Fruit fly (Drosophila melanogaster) whole organism, embryonic: ENCODE data around the gene CG15922.

Source experiments
- B-H1 ChIP-seq: fragments of 200-800 bp; sonication (Bioruptor generic); IDR thresholded peaks from 3 replicates; pipeline ENCODE4 v1.3.6; 2022; ENCODE audit warnings: missing biosample characterization, missing genetic modification characterization
- Bdp1 ChIP-seq: fragments of 200-800 bp; sonication (Bioruptor generic); optimal IDR thresholded peaks from 3 replicates; lab custom pipeline; 2016; ENCODE audit warnings: missing biosample characterization, missing genetic modification characterization
- CG1024 ChIP-seq: fragments of 200-800 bp; sonication (Bioruptor generic); IDR thresholded peaks from 2 replicates; pipeline ENCODE4 v1.3.6; 2022; ENCODE audit warnings: missing biosample characterization, missing genetic modification characterization
- CG11560 ChIP-seq: fragments of 200-800 bp; sonication (Bioruptor generic); IDR thresholded peaks from 3 replicates; pipeline ENCODE4 v1.3.6; 2022; ENCODE audit warnings: missing biosample characterization, missing genetic modification characterization
- CG12155 ChIP-seq: fragments of 200-800 bp; sonication (Bioruptor generic); optimal IDR thresholded peaks from 3 replicates; lab custom pipeline; 2016; ENCODE audit warnings: missing biosample characterization, missing genetic modification characterization
- CG12391 ChIP-seq: fragments of 200-800 bp; sonication (Bioruptor generic); optimal IDR thresholded peaks from 3 replicates; lab custom pipeline; 2018; ENCODE audit warnings: missing biosample characterization, mild to moderate bottlenecking, missing genetic modification characterization, moderate library complexity
- CG13775 ChIP-seq: fragments of 200-800 bp; sonication (Bioruptor generic); optimal IDR thresholded peaks from 3 replicates; lab custom pipeline; 2017; ENCODE audit warnings: missing biosample characterization, mild to moderate bottlenecking, missing genetic modification characterization
- CG13894 ChIP-seq: fragments of 200-800 bp; sonication (Bioruptor generic); optimal IDR thresholded peaks from 3 replicates; lab custom pipeline; 2018; ENCODE audit warnings: missing biosample characterization, mild to moderate bottlenecking, missing genetic modification characterization, moderate library complexity
- CG14667 ChIP-seq: fragments of 200-800 bp; sonication (Bioruptor generic); IDR thresholded peaks from 2 replicates; pipeline ENCODE4 v1.3.6; 2022; ENCODE audit warnings: missing biosample characterization, missing genetic modification characterization
- CG16813 ChIP-seq: fragments of 200-800 bp; sonication (Bioruptor generic); IDR thresholded peaks from 3 replicates; pipeline ENCODE4 v1.3.6; 2022; ENCODE audit warnings: missing biosample characterization, missing genetic modification characterization; ENCODE audit not compliant: partially characterized antibody
- CG18262 ChIP-seq: fragments of 200-800 bp; optimal IDR thresholded peaks from 3 replicates; lab custom pipeline; 2019; ENCODE audit warnings: missing biosample characterization, mild to moderate bottlenecking, missing genetic modification characterization, moderate library complexity
- CG2875 ChIP-seq: fragments of 200-800 bp; sonication (Bioruptor generic); optimal IDR thresholded peaks from 2 replicates; lab custom pipeline; 2017; ENCODE audit warnings: missing biosample characterization, mild to moderate bottlenecking, missing genetic modification characterization, missing genetic modification reagents
- CG30431 ChIP-seq: fragments of 200-800 bp; sonication (Bioruptor generic); optimal IDR thresholded peaks from 2 replicates; lab custom pipeline; 2017; ENCODE audit warnings: missing biosample characterization, missing genetic modification characterization
- CG31388 ChIP-seq: fragments of 200-800 bp; sonication (Bioruptor generic); optimal IDR thresholded peaks from 2 replicates; lab custom pipeline; 2016; ENCODE audit warnings: missing biosample characterization, missing genetic modification characterization
- CG33213 ChIP-seq: fragments of 200-800 bp; sonication (Bioruptor generic); optimal IDR thresholded peaks from 3 replicates; lab custom pipeline; 2016; ENCODE audit warnings: missing biosample characterization, missing genetic modification characterization
- CG34224 ChIP-seq: fragments of 200-800 bp; sonication (Bioruptor generic); IDR thresholded peaks from 3 replicates; pipeline ENCODE4 v1.3.6; 2022; ENCODE audit warnings: missing biosample characterization, missing genetic modification characterization; ENCODE audit not compliant: partially characterized antibody
- CG3726 ChIP-seq: fragments of 200-800 bp; sonication (Bioruptor generic); IDR thresholded peaks from 3 replicates; pipeline ENCODE4, ENCODE4 v1.3.6; 2022; ENCODE audit warnings: missing biosample characterization, missing genetic modification characterization
- CG4854 ChIP-seq: fragments of 200-800 bp; sonication (Bioruptor generic); optimal IDR thresholded peaks from 2 replicates; lab custom pipeline; 2016; ENCODE audit warnings: missing biosample characterization, missing genetic modification characterization, inconsistent platforms
- CG6272 ChIP-seq: fragments of 200-800 bp; sonication (Bioruptor generic); IDR thresholded peaks from 2 replicates; pipeline ENCODE4 v1.3.6; 2022; ENCODE audit warnings: missing biosample characterization, missing genetic modification characterization
- CG6854 ChIP-seq: fragments of 200-800 bp; sonication (Bioruptor generic); optimal IDR thresholded peaks from 3 replicates; lab custom pipeline; 2017; ENCODE audit warnings: missing biosample characterization, mild to moderate bottlenecking, missing genetic modification characterization
- CG8281 ChIP-seq: fragments of 200-800 bp; sonication (Bioruptor generic); optimal IDR thresholded peaks from 2 replicates; lab custom pipeline; 2018; ENCODE audit warnings: missing biosample characterization, mild to moderate bottlenecking, missing genetic modification characterization, moderate library complexity
- CG9609 ChIP-seq: fragments of 200-800 bp; sonication (Bioruptor generic); optimal IDR thresholded peaks from 3 replicates; lab custom pipeline; 2016; ENCODE audit warnings: missing biosample characterization, missing genetic modification characterization
- Doc3 ChIP-seq: fragments of 200-800 bp; sonication (Bioruptor generic); IDR thresholded peaks from 3 replicates; pipeline ENCODE4 v1.3.6; 2022; ENCODE audit warnings: missing biosample characterization, missing genetic modification characterization; ENCODE audit not compliant: partially characterized antibody
- HHEX ChIP-seq: fragments of 200-800 bp; sonication (Bioruptor generic); optimal IDR thresholded peaks from 3 replicates; lab custom pipeline; 2017; ENCODE audit warnings: missing biosample characterization, mild to moderate bottlenecking, missing genetic modification characterization, missing genetic modification reagents
- Hmr ChIP-seq: fragments of 200-800 bp; sonication (Bioruptor generic); optimal IDR thresholded peaks from 3 replicates; lab custom pipeline; 2017; ENCODE audit warnings: mild to moderate bottlenecking, missing biosample characterization, missing genetic modification reagents, missing genetic modification characterization
- Hr51 ChIP-seq, 2 experiments: fragments of 200-800 bp; sonication (Bioruptor generic); optimal IDR thresholded peaks; 2 replicates in 1 of 2; 3 replicates in 1 of 2; lab custom pipeline; 2016 to 2018; ENCODE audit warnings: missing biosample characterization in 2 of 2, missing genetic modification characterization in 2 of 2, mild to moderate bottlenecking in 1 of 2, moderate library complexity in 1 of 2
- Mrtf ChIP-seq: fragments of 200-800 bp; sonication (Bioruptor generic); IDR thresholded peaks from 3 replicates; pipeline ENCODE4 v1.3.6; 2022; ENCODE audit warnings: missing biosample characterization, missing genetic modification characterization
- Nf-YC ChIP-seq: fragments of 200-800 bp; optimal IDR thresholded peaks from 3 replicates; lab custom pipeline; 2019; ENCODE audit warnings: missing biosample characterization, mild to moderate bottlenecking, missing genetic modification characterization, moderate library complexity
- Rx ChIP-seq: fragments of 200-800 bp; sonication (Bioruptor generic); IDR thresholded peaks from 2 replicates; pipeline ENCODE4 v1.3.6; 2022; ENCODE audit warnings: missing biosample characterization, missing genetic modification characterization
- Ssrp ChIP-seq: fragments of 200-800 bp; sonication (Bioruptor generic); optimal IDR thresholded peaks from 2 replicates; lab custom pipeline; 2018; ENCODE audit warnings: missing biosample characterization, mild to moderate bottlenecking, missing genetic modification characterization, moderate library complexity
- ab ChIP-seq: fragments of 200-800 bp; sonication (Bioruptor generic); optimal IDR thresholded peaks from 2 replicates; lab custom pipeline; 2016; ENCODE audit warnings: missing biosample characterization, missing genetic modification characterization
- cad ChIP-seq: fragments of >200 bp; optimal IDR thresholded peaks from 2 replicates; lab custom pipeline; 2017; ENCODE audit warnings: missing biosample characterization, missing genetic modification characterization
- caup ChIP-seq: fragments of 200-800 bp; sonication (Bioruptor generic); optimal IDR thresholded peaks from 3 replicates; lab custom pipeline; 2017; ENCODE audit warnings: missing biosample characterization, mild to moderate bottlenecking, missing genetic modification characterization, moderate library complexity; ENCODE audit not compliant: severe bottlenecking
- fd3F ChIP-seq: fragments of 200-800 bp; sonication (Bioruptor generic); optimal IDR thresholded peaks from 2 replicates; lab custom pipeline; 2018; ENCODE audit warnings: missing biosample characterization, mild to moderate bottlenecking, missing genetic modification characterization, moderate library complexity
- hbn ChIP-seq: fragments of 200-800 bp; sonication (Bioruptor generic); IDR thresholded peaks from 2 replicates; pipeline ENCODE4 v1.3.6; 2022; ENCODE audit warnings: missing biosample characterization, missing genetic modification characterization; ENCODE audit not compliant: partially characterized antibody
- jumu ChIP-seq: fragments of 200-800 bp; sonication (Bioruptor generic); optimal IDR thresholded peaks from 3 replicates; lab custom pipeline; 2016; ENCODE audit warnings: missing biosample characterization, missing genetic modification characterization
- kay ChIP-seq: fragments of 200-800 bp; sonication (Bioruptor generic); optimal IDR thresholded peaks from 2 replicates; lab custom pipeline; 2016; ENCODE audit warnings: missing biosample characterization, missing genetic modification characterization
- nerfin-2 ChIP-seq: fragments of 200-800 bp; sonication (Bioruptor generic); IDR thresholded peaks from 2 replicates; pipeline ENCODE4 v1.3.6; 2022; ENCODE audit warnings: missing biosample characterization, missing genetic modification characterization; ENCODE audit not compliant: partially characterized antibody
- peb ChIP-seq: fragments of 200-800 bp; sonication (Bioruptor generic); IDR thresholded peaks from 2 replicates; pipeline ENCODE4 v1.3.6; 2022; ENCODE audit warnings: missing biosample characterization, missing genetic modification characterization
- repo ChIP-seq: fragments of 200-800 bp; sonication (Bioruptor generic); optimal IDR thresholded peaks from 2 replicates; lab custom pipeline; 2016; ENCODE audit warnings: missing biosample characterization, missing genetic modification characterization
- row ChIP-seq: fragments of 200-800 bp; sonication (Bioruptor generic); IDR thresholded peaks from 3 replicates; pipeline ENCODE4 v1.3.6; 2022; ENCODE audit warnings: missing biosample characterization, missing genetic modification characterization
- sd ChIP-seq: fragments of 200-800 bp; sonication (Bioruptor generic); optimal IDR thresholded peaks from 3 replicates; lab custom pipeline; 2018; ENCODE audit warnings: missing biosample characterization, mild to moderate bottlenecking, missing genetic modification characterization, moderate library complexity
- seq ChIP-seq: fragments of 200-800 bp; sonication (Bioruptor generic); IDR thresholded peaks from 2 replicates; pipeline ENCODE4 v1.3.6; 2022; ENCODE audit warnings: missing biosample characterization, missing genetic modification characterization
- sqz ChIP-seq: fragments of 200-800 bp; sonication (Bioruptor generic); optimal IDR thresholded peaks from 3 replicates; lab custom pipeline; 2018; ENCODE audit warnings: missing biosample characterization, mild to moderate bottlenecking, missing genetic modification characterization
- tio ChIP-seq: fragments of 200-800 bp; sonication (Bioruptor generic); optimal IDR thresholded peaks from 2 replicates; lab custom pipeline; 2017; ENCODE audit warnings: missing biosample characterization, missing genetic modification characterization, inconsistent platforms
- tx ChIP-seq: fragments of 200-800 bp; sonication (Bioruptor generic); optimal IDR thresholded peaks from 2 replicates; lab custom pipeline; 2016; ENCODE audit warnings: missing biosample characterization, missing genetic modification characterization
- usp ChIP-seq: fragments of >200 bp; optimal IDR thresholded peaks from 2 replicates; lab custom pipeline; 2017; ENCODE audit warnings: missing biosample characterization, missing genetic modification characterization
- vvl ChIP-seq: fragments of 200-800 bp; sonication (Bioruptor generic); IDR thresholded peaks from 2 replicates; pipeline ENCODE4 v1.3.6; 2022; ENCODE audit warnings: missing biosample characterization, missing genetic modification characterization

CG15922 gene

DNA sequence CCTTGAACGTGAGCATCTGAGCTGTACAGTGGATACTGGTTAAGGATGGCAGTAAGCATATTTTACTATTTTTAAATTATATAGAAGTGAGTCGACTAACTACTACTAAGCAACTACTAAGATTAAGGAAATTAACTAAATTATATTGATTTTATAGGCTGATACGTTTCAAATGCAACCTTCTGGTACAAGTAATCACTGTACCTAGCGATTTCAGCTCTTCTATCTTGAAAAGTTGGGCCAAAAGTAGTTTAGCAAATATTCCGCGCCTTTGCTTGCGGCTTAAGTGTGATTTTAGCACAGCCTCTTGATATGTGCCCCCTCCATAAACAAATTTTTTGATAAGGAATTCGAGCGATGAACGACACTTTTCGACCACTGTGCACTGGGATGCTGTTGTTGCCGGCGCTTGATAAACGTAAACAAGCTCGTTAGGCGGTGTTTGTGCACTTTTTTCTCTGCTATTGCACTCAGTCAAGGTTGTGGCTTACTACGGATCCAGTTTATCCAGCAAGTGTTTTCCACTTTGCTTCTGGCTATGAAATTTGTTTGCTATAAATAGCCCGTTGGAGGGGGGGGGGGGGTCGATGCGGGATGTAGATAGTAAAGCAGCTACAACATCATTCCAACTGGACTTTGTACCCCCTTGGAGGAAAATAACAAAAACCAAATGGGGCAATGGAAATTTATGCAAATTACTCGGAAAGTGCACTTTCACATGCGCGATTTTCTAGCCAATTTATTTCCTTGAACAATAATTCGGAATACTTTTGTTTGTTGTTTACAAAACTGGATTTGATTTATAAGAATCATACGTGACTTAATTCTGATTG lies 3.6 kb downstream of the CG15922 start (continued):
- TF ChIP-seq vvl (peak; percentile 52; the same call in 1 of the 2 replicates), B-H1 (GFP tag; lab: Robert Waterston, UW) (0 out of 3 replicates have a peak, but pooled peaks have one; percentile 35), CG8281 (tag; lab: Kevin White, UChicago) (no peak), CG13775 (GFP tag; lab: Kevin White, UChicago) (peak; percentile 53), jumu (GFP tag; lab: Kevin White, UChicago) (no peak), CG31388 (GFP tag; lab: Kevin White, UChicago) (peak; percentile 41), tx (GFP tag; lab: Kevin White, UChicago) (no peak), CG4854 (GFP tag; lab: Kevin White, UChicago) (peak; percentile 33), Ssrp (tag; lab: Kevin White, UChicago) (peak; percentile 55), usp (GFP tag; lab: Kevin White, UChicago) (no peak), caup (GFP tag; lab: Kevin White, UChicago) (no peak), tio (GFP tag; lab: Kevin White, UChicago) (peak; percentile 61), hbn (GFP tag; lab: Robert Waterston, UW) (no peak), row (peak; percentile 87), CG34224 (GFP tag; lab: Robert Waterston, UW) (no peak), CG2875 (GFP tag; lab: Kevin White, UChicago) (no peak), CG12155 (GFP tag; lab: Kevin White, UChicago) (peak; percentile 54), CG14667 (peak; percentile 83), CG1024 (GFP tag; lab: Robert Waterston, UW) (peak; percentile 11; the same call in 1 of the 2 replicates), cad (no peak), HHEX (no peak), Doc3 (GFP tag; lab: Robert Waterston, UW) (no peak), CG33213 (peak; percentile 20), Rx (GFP tag; lab: Robert Waterston, UW) (no peak), sqz (peak; percentile 7), peb (GFP tag; lab: Robert Waterston, UW) (0 out of 2 replicates have a peak, but pooled peaks have one; percentile 24), seq (peak; percentile 65), repo (GFP tag; lab: Kevin White, UChicago) (no peak), ab (peak; percentile 35), Nf-YC (no peak), Bdp1 (peak; percentile 29), CG11560 (tag; lab: Robert Waterston, UW) (peak; percentile 70; the same call in 2 of the 3 replicates), CG6854 (GFP tag; lab: Kevin White, UChicago) (no peak), kay (GFP tag; lab: Kevin White, UChicago) (no peak), CG9609 (GFP tag; lab: Kevin White, UChicago) (no peak), fd3F (GFP tag; lab: Kevin White, UChicago) (peak; percentile 56), CG3726 (GFP tag; lab: Robert Waterston, UW) (peak; percentile 49; the same call in 1 of the 3 replicates), CG30431 (GFP tag; lab: Kevin White, UChicago) (peak; percentile 52), CG6272 (GFP tag; lab: Robert Waterston, UW) (peak; percentile 80), sd (no peak), Mrtf (GFP tag; lab: Robert Waterston, UW) (peak; percentile 73; the same call in 2 of the 3 replicates), CG13894 (no peak), nerfin-2 (GFP tag; lab: Robert Waterston, UW) (0 out of 2 replicates have a peak, but pooled peaks have one; percentile 19), CG12391 (peak; percentile 54), CG18262 (tag; lab: Kevin White, UChicago) (peak; percentile 52), Hmr (GFP tag; lab: Kevin White, UChicago) (peak; percentile 59), Hr51 (GFP tag; optimal IDR thresholded peaks at IDR 0.05; lab: Kevin White, UChicago) (peak in 1 of 2 experiments; percentile 75), CG16813 (GFP tag; lab: Robert Waterston, UW) (no peak)
